Worm (Caenorhabditis elegans) whole organism, midembryonic: ENCODE data around the gene mpk-1.

Experiments
- T22C8.4 ChIP-seq: fragments of 200-800 bp; sonication (Bioruptor generic); IDR thresholded peaks from 2 replicates; pipeline ENCODE4 v1.3.6; 2022; ENCODE audit warnings: missing genetic modification characterization, missing compliant biosample characterization
- cog-1 ChIP-seq: sonication (generic microtip); optimal IDR thresholded peaks from 2 replicates; lab custom pipeline; 2016; ENCODE audit warnings: missing genetic modification characterization, missing compliant biosample characterization
- flt-1 ChIP-seq: fragments of 200-800 bp; sonication (Bioruptor generic); IDR thresholded peaks from 2 replicates; pipeline ENCODE4 v1.3.6; 2022; ENCODE audit warnings: missing genetic modification characterization, missing compliant biosample characterization
- klf-2 ChIP-seq: fragments of 200-800 bp; sonication (Bioruptor generic); conservative IDR thresholded peaks from 2 replicates; pipeline ENCODE4 v1.3.6; 2022; ENCODE audit warnings: missing genetic modification reagents, missing genetic modification characterization, missing compliant biosample characterization
- med-1 ChIP-seq: sonication (generic microtip); optimal IDR thresholded peaks from 2 replicates; lab custom pipeline; 2017; ENCODE audit warnings: missing genetic modification characterization, mild to moderate bottlenecking, missing compliant biosample characterization, antibody characterized with exemption, missing genetic modification reagents; ENCODE audit not compliant: insufficient read depth
- ref-1 ChIP-seq: fragments of 200-800 bp; sonication (Bioruptor generic); conservative IDR thresholded peaks from 2 replicates; pipeline ENCODE4 v1.3.6; 2022; ENCODE audit warnings: missing genetic modification reagents, missing genetic modification characterization, missing compliant biosample characterization
- ztf-23 ChIP-seq: fragments of 200-800 bp; sonication (Bioruptor generic); IDR thresholded peaks from 2 replicates; pipeline ENCODE4 v1.3.6; 2022; ENCODE audit warnings: missing genetic modification reagents, missing genetic modification characterization, missing compliant biosample characterization
- ztf-29 ChIP-seq: fragments of 200-800 bp; sonication (Bioruptor generic); IDR thresholded peaks from 2 replicates; pipeline ENCODE4 v1.3.6; 2022; ENCODE audit warnings: missing genetic modification reagents, missing genetic modification characterization, missing compliant biosample characterization

- no peak for TF ChIP-seq med-1
- TF ChIP-seq klf-2 (GFP tag; lab: Robert Waterston, UW) = no peak
- TF ChIP-seq T22C8.4 (GFP tag; lab: Robert Waterston, UW) = no peak
- TF ChIP-seq cog-1 (tag; lab: Kevin White, UChicago) = no peak
- TF ChIP-seq ztf-29 (GFP tag; lab: Robert Waterston, UW) = no peak
- no peak for TF ChIP-seq flt-1 (GFP tag; lab: Robert Waterston, UW)
- no peak for TF ChIP-seq ztf-23 (GFP tag; lab: Robert Waterston, UW)
- no peak for TF ChIP-seq ref-1
Observed at ce11 chrIII:4274524-4274923, 46.6 kb upstream of the mpk-1 start.
